Fruit fly (Drosophila melanogaster) whole organism, prepupa: Measurements from ENCODE around the gene Ac78C.

Source experiments
- CG10669 ChIP-seq: fragments of 200-800 bp; sonication (Bioruptor generic); optimal IDR thresholded peaks from 3 replicates; lab custom pipeline; 2018; ENCODE audit warnings: missing biosample characterization, mild to moderate bottlenecking, missing genetic modification characterization, moderate library complexity
- CG11902 ChIP-seq: fragments of 200-800 bp; sonication (Bioruptor generic); optimal IDR thresholded peaks from 3 replicates; lab custom pipeline; 2016; ENCODE audit warnings: missing biosample characterization, missing genetic modification characterization
- CG15336 ChIP-seq: fragments of 200-800 bp; sonication (Bioruptor generic); IDR thresholded peaks from 2 replicates; pipeline ENCODE4 v1.3.6; 2022; ENCODE audit warnings: missing biosample characterization, missing genetic modification characterization
- CG1621 ChIP-seq: fragments of 200-800 bp; sonication (Bioruptor generic); optimal IDR thresholded peaks from 3 replicates; lab custom pipeline; 2018; ENCODE audit warnings: missing biosample characterization, mild to moderate bottlenecking, missing genetic modification characterization
- CG16779 ChIP-seq: fragments of 200-800 bp; sonication (Bioruptor generic); optimal IDR thresholded peaks from 3 replicates; lab custom pipeline; 2017; ENCODE audit warnings: missing biosample characterization, mild to moderate bottlenecking, missing genetic modification characterization
- CG32006 ChIP-seq: fragments of 200-800 bp; sonication (Bioruptor generic); optimal IDR thresholded peaks from 3 replicates; lab custom pipeline; 2017; ENCODE audit warnings: missing biosample characterization, mild to moderate bottlenecking, missing genetic modification characterization
- CG3919 ChIP-seq: fragments of 200-800 bp; sonication (Bioruptor generic); optimal IDR thresholded peaks from 3 replicates; lab custom pipeline; 2016; ENCODE audit warnings: missing biosample characterization, missing genetic modification characterization
- CG6808 ChIP-seq: fragments of 200-800 bp; sonication (Bioruptor generic); optimal IDR thresholded peaks from 3 replicates; lab custom pipeline; 2017; ENCODE audit warnings: missing biosample characterization, missing genetic modification characterization, mild to moderate bottlenecking, moderate library complexity, missing genetic modification reagents
- CG7368 ChIP-seq: fragments of 200-800 bp; sonication (Bioruptor generic); optimal IDR thresholded peaks from 3 replicates; lab custom pipeline; 2016; ENCODE audit warnings: missing biosample characterization, missing genetic modification characterization
- CG8119 ChIP-seq: fragments of 200-800 bp; sonication (Bioruptor generic); IDR thresholded peaks from 3 replicates; pipeline ENCODE4 v1.3.6; 2022; ENCODE audit warnings: missing biosample characterization, missing genetic modification characterization
- CG8632 ChIP-seq: fragments of 200-800 bp; sonication (Bioruptor generic); optimal IDR thresholded peaks from 3 replicates; lab custom pipeline; 2016; ENCODE audit warnings: missing biosample characterization, missing genetic modification characterization
- Eip75B ChIP-seq: fragments of 200-800 bp; sonication (Bioruptor generic); optimal IDR thresholded peaks from 3 replicates; lab custom pipeline; 2016; ENCODE audit warnings: missing biosample characterization, missing genetic modification characterization
- Eip78C ChIP-seq: fragments of 200-800 bp; sonication (Bioruptor generic); peaks from one replicate; lab custom pipeline; 2016; ENCODE audit warnings: missing biosample characterization, missing genetic modification characterization
- Eip93F ChIP-seq: fragments of 200-800 bp; sonication (Bioruptor generic); optimal IDR thresholded peaks from 2 replicates; lab custom pipeline; 2016; ENCODE audit warnings: missing biosample characterization, mild to moderate bottlenecking, missing genetic modification characterization
- Ets21C ChIP-seq: fragments of 200-800 bp; sonication (Bioruptor generic); optimal IDR thresholded peaks from 3 replicates; lab custom pipeline; 2016; ENCODE audit warnings: missing biosample characterization, missing genetic modification characterization
- Gug ChIP-seq: fragments of 200-800 bp; sonication (Bioruptor generic); IDR thresholded peaks from 2 replicates; pipeline ENCODE4 v1.3.6; 2022; ENCODE audit warnings: missing biosample characterization, missing genetic modification characterization
- Hr38 ChIP-seq: sonication (Bioruptor generic); optimal IDR thresholded peaks from 2 replicates; lab custom pipeline; 2016; ENCODE audit warnings: missing biosample characterization, missing genetic modification characterization
- Hr39 ChIP-seq: fragments of 200-800 bp; sonication (Bioruptor generic); optimal IDR thresholded peaks from 2 replicates; lab custom pipeline; 2016; ENCODE audit warnings: missing biosample characterization, missing genetic modification characterization
- Lpt ChIP-seq: fragments of 200-800 bp; sonication (Bioruptor generic); optimal IDR thresholded peaks from 3 replicates; lab custom pipeline; 2016; ENCODE audit warnings: missing biosample characterization, missing genetic modification characterization
- Met ChIP-seq: fragments of 200-800 bp; sonication (Bioruptor generic); optimal IDR thresholded peaks from 3 replicates; lab custom pipeline; 2016; ENCODE audit warnings: missing biosample characterization, missing genetic modification characterization
- OdsH ChIP-seq: fragments of 200-800 bp; sonication (Bioruptor generic); optimal IDR thresholded peaks from 3 replicates; lab custom pipeline; 2016; ENCODE audit warnings: missing biosample characterization, missing genetic modification characterization
- Sox102F ChIP-seq: fragments of 200-800 bp; sonication (Bioruptor generic); optimal IDR thresholded peaks from 2 replicates; lab custom pipeline; 2016; ENCODE audit warnings: missing biosample characterization, mild to moderate bottlenecking, missing genetic modification characterization
- Sox14 ChIP-seq: fragments of 200-800 bp; sonication (Bioruptor generic); optimal IDR thresholded peaks from 3 replicates; lab custom pipeline; 2016; ENCODE audit warnings: missing biosample characterization, missing genetic modification characterization
- acj6 ChIP-seq: fragments of 200-800 bp; sonication (Bioruptor generic); optimal IDR thresholded peaks from 3 replicates; lab custom pipeline; 2016; ENCODE audit warnings: missing biosample characterization, missing genetic modification characterization
- cyc ChIP-seq: fragments of 200-800 bp; sonication (Bioruptor generic); optimal IDR thresholded peaks from 3 replicates; lab custom pipeline; 2016; ENCODE audit warnings: missing biosample characterization, missing genetic modification characterization
- esn ChIP-seq: fragments of 200-800 bp; sonication (Bioruptor generic); optimal IDR thresholded peaks from 2 replicates; lab custom pipeline; 2016; ENCODE audit warnings: missing biosample characterization, mild to moderate bottlenecking, missing genetic modification characterization, moderate library complexity
- fd85E ChIP-seq: fragments of 200-800 bp; sonication (Bioruptor generic); optimal IDR thresholded peaks from 3 replicates; lab custom pipeline; 2016; ENCODE audit warnings: missing biosample characterization, missing genetic modification characterization
- fkh ChIP-seq: fragments of 200-800 bp; sonication (Bioruptor generic); optimal IDR thresholded peaks from 3 replicates; lab custom pipeline; 2017; ENCODE audit warnings: missing biosample characterization, mild to moderate bottlenecking, missing genetic modification characterization, moderate library complexity
- pdm3 ChIP-seq: fragments of 200-800 bp; sonication (Bioruptor generic); optimal IDR thresholded peaks from 3 replicates; lab custom pipeline; 2016; ENCODE audit warnings: missing biosample characterization, missing genetic modification characterization
- salr ChIP-seq, 2 experiments: fragments of 200-800 bp; sonication (Bioruptor generic); optimal IDR thresholded peaks; 3 replicates each; lab custom pipeline; 2016 to 2018; ENCODE audit warnings: missing biosample characterization in 2 of 2, missing genetic modification characterization in 2 of 2, mild to moderate bottlenecking in 1 of 2
- spab ChIP-seq: fragments of 200-800 bp; sonication (Bioruptor generic); optimal IDR thresholded peaks from 2 replicates; lab custom pipeline; 2017; ENCODE audit warnings: missing biosample characterization, mild to moderate bottlenecking, missing genetic modification characterization, missing genetic modification reagents
- vri ChIP-seq: fragments of 200-800 bp; sonication (Bioruptor generic); optimal IDR thresholded peaks from 3 replicates; lab custom pipeline; 2016; ENCODE audit warnings: missing biosample characterization, mild to moderate bottlenecking, missing genetic modification characterization

Gene Ac78C

DNA sequence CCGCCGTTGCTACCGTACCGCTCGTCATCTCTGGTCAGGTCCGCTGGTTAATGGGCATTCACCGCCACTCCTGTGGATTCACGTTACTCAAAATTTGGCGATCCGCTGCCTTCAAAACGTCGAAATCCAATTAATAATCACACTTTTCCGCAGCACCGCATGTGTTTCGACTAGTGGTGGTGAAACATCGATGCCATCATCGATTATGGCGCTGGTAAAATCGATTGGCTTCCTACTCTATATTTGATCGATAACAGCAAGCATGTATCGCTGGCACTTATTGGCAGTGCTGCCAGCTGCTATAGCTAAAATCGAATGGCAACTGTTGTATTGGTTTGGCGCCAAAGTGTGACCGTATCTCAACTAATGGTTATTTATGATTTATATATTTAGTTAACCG lies 35.9 kb downstream of the Ac78C start:
- TF ChIP-seq Lpt (no peak), CG1621 (tag; lab: Kevin White, UChicago) (no peak), Hr39 (peak; percentile 29), CG6808 (GFP tag; lab: Kevin White, UChicago) (peak; percentile 96), Hr38 (GFP tag; lab: Kevin White, UChicago) (no peak), CG10669 (GFP tag; lab: Kevin White, UChicago) (no peak)

- no peak for TF ChIP-seq Eip93F (GFP tag; lab: Kevin White, UChicago)
- no peak for TF ChIP-seq esn (GFP tag; lab: Kevin White, UChicago)
- TF ChIP-seq CG3919 (GFP tag; lab: Kevin White, UChicago) = no peak
- TF ChIP-seq cyc (GFP tag; lab: Kevin White, UChicago) = no peak
- no peak for TF ChIP-seq Lpt
- no peak for TF ChIP-seq salr (GFP tag; optimal IDR thresholded peaks at IDR 0.05; lab: Kevin White, UChicago)
- no peak for TF ChIP-seq acj6 (GFP tag; lab: Kevin White, UChicago)
- no peak for TF ChIP-seq CG8119 (GFP tag; lab: Robert Waterston, UW)
- TF ChIP-seq fd85E = no peak
- no peak for TF ChIP-seq spab (GFP tag; lab: Kevin White, UChicago)
- TF ChIP-seq pdm3 (GFP tag; lab: Kevin White, UChicago) = no peak
- no peak for TF ChIP-seq Hr39
- TF ChIP-seq fkh = no peak
- TF ChIP-seq Gug = no peak
- TF ChIP-seq CG11902 = no peak
- TF ChIP-seq Ets21C (GFP tag; lab: Kevin White, UChicago) = no peak
- no peak for TF ChIP-seq CG16779 (tag; lab: Kevin White, UChicago)
- TF ChIP-seq CG8632 = no peak
- no peak for TF ChIP-seq CG7368 (GFP tag; lab: Kevin White, UChicago)
These were observed 40.3 kb downstream of the Ac78C start, which contains the start of gene ICA69 for dm6 chr3L:21131427-21131826. Gene ICA69 (plus strand): TSS chr3L:21131446.

DNA sequence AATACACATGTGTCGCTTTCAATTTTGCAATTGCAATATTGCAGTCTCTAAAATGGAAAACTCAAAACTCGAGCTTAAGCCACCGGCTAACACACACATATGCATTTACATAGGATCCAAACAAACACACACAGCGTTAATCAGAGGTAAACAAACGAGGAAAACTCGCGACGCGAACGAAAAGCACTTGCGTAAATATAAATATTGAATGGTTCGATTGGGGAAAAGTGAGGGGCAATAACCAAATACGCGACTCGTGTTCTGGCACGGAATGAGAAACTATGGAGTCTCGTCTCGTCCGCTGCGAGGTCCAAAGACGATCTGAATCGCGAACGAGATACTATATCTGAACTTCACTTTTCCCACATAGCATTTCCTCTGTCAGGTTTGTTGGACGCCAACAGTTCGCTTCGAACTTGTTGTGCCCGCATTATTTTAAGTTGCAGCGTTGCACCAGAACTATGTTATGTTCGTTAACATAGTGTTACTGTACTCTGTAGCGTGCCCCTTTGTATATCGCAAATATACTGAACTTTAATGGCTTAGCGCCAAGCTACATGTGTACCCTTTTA lies 40.8 kb downstream of the Ac78C start, which contains the start of gene ko:
ko (minus strand) TSS at position 321 of the 572 bp plus-strand sequence.
- no peak for TF ChIP-seq acj6 (GFP tag; lab: Kevin White, UChicago)
- peak; percentile 90 for TF ChIP-seq fkh
- TF ChIP-seq Eip78C (GFP tag; lab: Kevin White, UChicago) = peak; percentile 75
- TF ChIP-seq vri (GFP tag; lab: Kevin White, UChicago) = no peak
- TF ChIP-seq Met (GFP tag; lab: Kevin White, UChicago) = no peak
- TF ChIP-seq CG15336 (GFP tag; lab: Robert Waterston, UW) = 0 out of 2 replicates have a peak, but pooled peaks have one; percentile 8

DNA sequence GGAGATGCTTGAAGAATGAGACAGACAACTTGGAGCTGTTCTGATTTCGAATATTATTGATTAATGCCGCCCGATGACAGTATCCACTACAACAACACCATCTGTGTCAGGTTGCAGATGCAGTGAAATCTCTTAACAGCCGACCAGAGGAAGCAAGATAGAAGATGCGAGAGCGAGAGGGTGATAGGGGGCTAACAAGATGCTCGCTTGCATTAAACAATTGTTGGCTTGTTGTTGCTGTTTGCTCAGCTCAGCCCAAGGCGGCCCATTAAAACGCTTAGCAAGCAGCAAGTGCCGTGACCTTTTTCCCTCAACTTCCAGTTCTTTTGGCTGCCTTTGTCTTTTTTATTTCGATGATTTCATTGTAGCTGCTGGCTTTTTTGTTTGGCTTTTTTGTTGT lies 42.0 kb downstream of the Ac78C start:
- TF ChIP-seq cyc (GFP tag; lab: Kevin White, UChicago) = no peak
- TF ChIP-seq Eip75B = no peak
- no peak for TF ChIP-seq CG3919 (GFP tag; lab: Kevin White, UChicago)
- no peak for TF ChIP-seq Sox102F (GFP tag; lab: Kevin White, UChicago)
- TF ChIP-seq CG1621 (tag; lab: Kevin White, UChicago) = no peak
- TF ChIP-seq vri (GFP tag; lab: Kevin White, UChicago) = no peak

DNA sequence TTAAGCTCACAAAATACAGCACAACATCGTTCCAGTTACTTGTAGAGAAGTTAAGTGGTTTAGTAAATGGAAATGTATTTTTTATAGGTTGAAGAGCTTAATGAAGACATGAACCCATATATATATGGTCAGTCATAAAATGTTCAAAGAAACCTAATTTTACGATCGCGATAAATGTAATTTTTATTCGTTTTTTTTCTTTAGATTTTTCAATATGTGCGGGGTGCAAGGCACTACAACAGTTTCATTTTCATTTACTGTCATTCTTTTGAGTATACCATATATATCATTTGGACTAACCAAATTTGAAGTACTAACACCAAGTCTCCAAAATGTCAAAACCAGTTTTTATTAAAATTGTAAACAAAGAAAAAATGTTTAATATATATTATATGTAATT lies 48.3 kb downstream of the Ac78C start, which contains the start of gene CG33284:
CG33284 (plus strand) TSS at position 301 of the 400 bp plus-strand sequence.
- TF ChIP-seq CG32006 (GFP tag; lab: Kevin White, UChicago) = no peak
- TF ChIP-seq OdsH (GFP tag; lab: Kevin White, UChicago) = no peak
- no peak for TF ChIP-seq Sox14 (GFP tag; lab: Kevin White, UChicago)
